Worm (Caenorhabditis elegans): ENCODE data around the gene dpy-6.

ce11 chrX:8476308-8476707 lies 20.9 kb upstream of the dpy-6 start:
- TF ChIP-seq tra-4 (tag; optimal IDR thresholded peaks at IDR 0.05) (no peak), ama-1 (optimal IDR thresholded peaks at IDR 0.05) (no peak)

Measured in whole organism, early embryonic.